Fruit fly (Drosophila melanogaster) whole organism: Measurements from ENCODE around the gene CG45492.
"Not testable (repeated sequence)": the region's sequence is repeated elsewhere in the genome, so short reads cannot be mapped to it uniquely, and the experiment has no call there.

Experiments
- EcR ChIP-seq, 2 experiments: fragments of >200 bp; optimal IDR thresholded peaks; 2 replicates each; lab custom pipeline; 2017; ENCODE audit warnings: missing biosample characterization in 2 of 2, missing genetic modification characterization in 2 of 2, missing genetic modification reagents in 2 of 2
- pan ChIP-seq: fragments of >200 bp; optimal IDR thresholded peaks from 2 replicates; lab custom pipeline; 2017

DNA sequence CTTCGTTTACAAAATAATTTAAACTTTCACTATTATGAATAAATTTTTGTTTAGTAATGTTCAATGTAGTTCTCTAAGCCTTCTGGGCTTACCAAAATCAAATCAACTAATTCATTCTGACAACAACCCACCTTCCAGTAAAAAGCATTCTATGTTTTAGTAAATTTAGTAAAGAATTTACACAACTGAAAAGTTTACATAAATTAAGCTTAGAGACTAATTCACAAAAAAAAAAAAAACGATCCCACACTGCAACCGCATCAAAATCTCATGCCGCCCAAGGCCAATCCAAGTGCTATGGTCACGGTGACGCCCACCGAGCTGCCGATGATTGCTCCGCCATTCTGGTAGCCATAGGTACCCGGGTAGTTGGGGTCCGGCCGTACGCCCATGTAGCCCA lies 9.6 kb upstream of the CG45492 start, which contains the start of gene CG45494:
- TF ChIP-seq EcR (GFP tag; optimal IDR thresholded peaks at IDR 0.05; lab: Kevin White, UChicago); pan (lab: Kevin White, UChicago): not testable (repeated sequence)
